Worm (Caenorhabditis elegans) whole organism, L4/young adult: ENCODE measurements around the gene math-5.
"Not testable (repeated sequence)": the region's sequence is repeated elsewhere in the genome, so short reads cannot be mapped to it uniquely, and the experiment has no call there.

ENCODE experiments used
- W03F9.2 ChIP-seq: fragments of 150-350 bp; optimal IDR thresholded peaks from 2 replicates; lab custom pipeline; 2014; ENCODE audit warnings: missing biosample characterization, missing genetic modification characterization
- dao-5 ChIP-seq: sonication (generic microtip); optimal IDR thresholded peaks from 2 replicates; lab custom pipeline; 2016; ENCODE audit warnings: missing genotype, missing genetic modification characterization, moderate library complexity, missing compliant biosample characterization

ce11 chrII:1862334-1862733, 20.3 kb downstream of the math-5 start, which contains the start of gene fbxb-98:
- TF ChIP-seq W03F9.2; dao-5 (tag; lab: Kevin White, UChicago): not testable (repeated sequence)
